Worm (Caenorhabditis elegans) whole organism, L4 larva: ENCODE data around the gene C17C3.3.

Experiments
- F37D6.2 ChIP-seq: sonication (generic microtip); optimal IDR thresholded peaks from 2 replicates; lab custom pipeline; 2016; ENCODE audit warnings: mild to moderate bottlenecking, missing genetic modification characterization, missing compliant biosample characterization
- F44E2.7 ChIP-seq: fragments of 200-800 bp; sonication (Bioruptor generic); IDR thresholded peaks from 2 replicates; pipeline ENCODE4 v2.1.2; 2022; ENCODE audit warnings: missing genetic modification characterization, missing compliant biosample characterization
- T20F7.1 ChIP-seq: fragments of 200-800 bp; sonication (Bioruptor generic); optimal IDR thresholded peaks from 2 replicates; lab custom pipeline; 2018; ENCODE audit warnings: mild to moderate bottlenecking, missing genetic modification characterization, missing compliant biosample characterization
- T26A8.4 ChIP-seq: fragments of 200-800 bp; sonication (Bioruptor generic); IDR thresholded peaks from 2 replicates; pipeline ENCODE4 v1.3.6; 2022; ENCODE audit warnings: missing genetic modification characterization, missing compliant biosample characterization
- Y105C5A.15 ChIP-seq: fragments of 200-800 bp; sonication (Bioruptor generic); IDR thresholded peaks from 2 replicates; pipeline ENCODE4 v1.3.6; 2022; ENCODE audit warnings: missing genetic modification characterization, missing compliant biosample characterization
- Y75B8A.6 ChIP-seq: fragments of 200-800 bp; sonication (Bioruptor generic); IDR thresholded peaks from 2 replicates; pipeline ENCODE4 v1.3.6; 2022; ENCODE audit warnings: missing genetic modification reagents, missing genetic modification characterization, missing compliant biosample characterization
- aha-1 ChIP-seq: fragments of 150-350 bp; peaks from one replicate; lab custom pipeline; 2014; ENCODE audit warnings: missing biosample characterization, missing genetic modification characterization
- ama-1 ChIP-seq: fragments of 150-350 bp; optimal IDR thresholded peaks from 2 replicates; lab custom pipeline; 2014; ENCODE audit warnings: inconsistent platforms, mixed read lengths
- attf-4 ChIP-seq: sonication (generic microtip); optimal IDR thresholded peaks from 3 replicates; lab custom pipeline; 2017; ENCODE audit warnings: missing biosample characterization, missing genetic modification characterization
- ceh-20 ChIP-seq: fragments of 200-800 bp; sonication (Bioruptor generic); IDR thresholded peaks from 2 replicates; pipeline ENCODE4 v1.3.6; 2022; ENCODE audit warnings: missing genetic modification reagents, missing genetic modification characterization, missing compliant biosample characterization
- ceh-28 ChIP-seq: fragments of 150-350 bp; optimal IDR thresholded peaks from 2 replicates; lab custom pipeline; 2014; ENCODE audit warnings: missing biosample characterization, missing genetic modification reagents, missing genetic modification characterization
- cey-2 ChIP-seq: sonication (generic microtip); optimal IDR thresholded peaks from 3 replicates; lab custom pipeline; 2017; ENCODE audit warnings: missing genetic modification characterization, mild to moderate bottlenecking, missing compliant biosample characterization, antibody characterized with exemption, borderline replicate concordance; ENCODE audit not compliant: insufficient read depth
- ctbp-1 ChIP-seq: fragments of 200-800 bp; sonication (Bioruptor generic); IDR thresholded peaks from 2 replicates; pipeline ENCODE4 v1.3.6; 2022; ENCODE audit warnings: missing genetic modification reagents, missing genetic modification characterization, missing compliant biosample characterization
- daf-12 ChIP-seq: fragments of 150-350 bp; optimal IDR thresholded peaks from 2 replicates; lab custom pipeline; 2014; ENCODE audit warnings: missing biosample characterization, missing genetic modification reagents, missing genetic modification characterization
- daf-16 ChIP-seq, 3 experiments: sonication (generic microtip); optimal IDR thresholded peaks; 2 replicates each; lab custom pipeline; 2016 to 2017; ENCODE audit warnings: missing genetic modification characterization in 3 of 3, missing genetic modification reagents in 3 of 3, mild to moderate bottlenecking in 2 of 3, missing compliant biosample characterization in 2 of 3, missing biosample characterization in 1 of 3, moderate library complexity in 1 of 3
- daf-19 ChIP-seq: fragments of 200-800 bp; sonication (Bioruptor generic); conservative IDR thresholded peaks from 2 replicates; pipeline ENCODE4 v1.3.6; 2022; ENCODE audit warnings: missing genetic modification characterization, missing compliant biosample characterization
- dmd-6 ChIP-seq: fragments of 200-800 bp; sonication (Bioruptor generic); IDR thresholded peaks from 2 replicates; pipeline ENCODE4 v1.3.6; 2022; ENCODE audit warnings: missing genetic modification reagents, missing genetic modification characterization, missing compliant biosample characterization
- dmd-8 ChIP-seq: fragments of 200-800 bp; sonication (Bioruptor generic); IDR thresholded peaks from 2 replicates; pipeline ENCODE4 v1.3.6; 2022; ENCODE audit warnings: missing genetic modification characterization, missing compliant biosample characterization
- dve-1 ChIP-seq: sonication (generic microtip); optimal IDR thresholded peaks from 2 replicates; lab custom pipeline; 2017; ENCODE audit warnings: antibody characterized with exemption, mild to moderate bottlenecking, missing genetic modification characterization, missing compliant biosample characterization; ENCODE audit not compliant: insufficient read depth
- gei-8 ChIP-seq: fragments of 200-800 bp; sonication (Bioruptor generic); optimal IDR thresholded peaks from 2 replicates; lab custom pipeline; 2018; ENCODE audit warnings: mild to moderate bottlenecking, missing genetic modification characterization, missing compliant biosample characterization
- hlh-11 ChIP-seq: fragments of 200-800 bp; sonication (Bioruptor generic); optimal IDR thresholded peaks from 2 replicates; lab custom pipeline; 2018; ENCODE audit warnings: mild to moderate bottlenecking, missing genetic modification characterization, missing compliant biosample characterization
- hlh-30 ChIP-seq: sonication (generic microtip); optimal IDR thresholded peaks from 2 replicates; lab custom pipeline; 2017; ENCODE audit warnings: antibody characterized with exemption, mild to moderate bottlenecking, missing genetic modification characterization, missing compliant biosample characterization; ENCODE audit not compliant: insufficient read depth
- lim-7 ChIP-seq: fragments of 200-800 bp; sonication (Bioruptor generic); IDR thresholded peaks from 2 replicates; pipeline ENCODE4 v1.3.6; 2022; ENCODE audit warnings: missing genetic modification characterization, missing compliant biosample characterization
- lin-13 ChIP-seq: fragments of 150-350 bp; optimal IDR thresholded peaks from 2 replicates; lab custom pipeline; 2014; ENCODE audit warnings: missing biosample characterization, missing genetic modification reagents, missing genetic modification characterization
- lin-38 ChIP-seq: fragments of 200-800 bp; sonication (Bioruptor generic); IDR thresholded peaks from 2 replicates; pipeline ENCODE4 v1.3.6; 2022; ENCODE audit warnings: missing genetic modification reagents, missing genetic modification characterization, missing compliant biosample characterization
- lir-3 ChIP-seq: sonication (generic microtip); optimal IDR thresholded peaks from 2 replicates; lab custom pipeline; 2016; ENCODE audit warnings: mild to moderate bottlenecking, missing genetic modification characterization, missing compliant biosample characterization
- lsy-2 ChIP-seq, 2 experiments: fragments of 150-350 bp in 1 of 2; sonication (generic microtip) in 1 of 2; optimal IDR thresholded peaks; 2 replicates each; lab custom pipeline; 2014 to 2017; ENCODE audit warnings: missing biosample characterization in 2 of 2, missing genetic modification characterization in 2 of 2
- mdt-29 ChIP-seq: fragments of 200-800 bp; sonication (Bioruptor generic); IDR thresholded peaks from 2 replicates; pipeline ENCODE4 v1.3.6; 2022; ENCODE audit warnings: missing genetic modification reagents, missing genetic modification characterization, missing compliant biosample characterization
- mep-1 ChIP-seq: fragments of 150-350 bp; sonication (generic microtip); optimal IDR thresholded peaks from 3 replicates; lab custom pipeline; 2014; ENCODE audit warnings: missing biosample characterization, missing genetic modification characterization
- mes-2 ChIP-seq: sonication (generic microtip); optimal IDR thresholded peaks from 2 replicates; lab custom pipeline; 2016; ENCODE audit warnings: missing genotype, mild to moderate bottlenecking, missing genetic modification characterization, missing compliant biosample characterization; ENCODE audit not compliant: poor library complexity, severe bottlenecking
- nhr-10 ChIP-seq: fragments of 150-350 bp; optimal IDR thresholded peaks from 2 replicates; lab custom pipeline; 2014; ENCODE audit warnings: missing biosample characterization, missing genetic modification characterization
- nhr-102 ChIP-seq: sonication (generic microtip); optimal IDR thresholded peaks from 2 replicates; lab custom pipeline; 2016; ENCODE audit warnings: mild to moderate bottlenecking, missing genetic modification characterization, moderate library complexity, missing compliant biosample characterization
- nhr-25 ChIP-seq: sonication (generic microtip); optimal IDR thresholded peaks from 2 replicates; lab custom pipeline; 2017; ENCODE audit warnings: missing genetic modification characterization, mild to moderate bottlenecking, missing compliant biosample characterization, antibody characterized with exemption, moderate library complexity, borderline replicate concordance; ENCODE audit not compliant: insufficient read depth
- nhr-41 ChIP-seq: fragments of 200-800 bp; sonication (Bioruptor generic); IDR thresholded peaks from 2 replicates; pipeline ENCODE4 v1.3.6; 2022; ENCODE audit warnings: missing genetic modification reagents, missing genetic modification characterization, missing compliant biosample characterization
- nhr-77 ChIP-seq: fragments of 150-350 bp; optimal IDR thresholded peaks from 2 replicates; lab custom pipeline; 2014; ENCODE audit warnings: missing biosample characterization, missing genetic modification characterization
- pha-4 ChIP-seq, 2 experiments: fragments of 150-350 bp in 1 of 2; fragments of 200-800 bp in 1 of 2; sonication (Bioruptor generic) in 1 of 2; IDR thresholded peaks in 1 of 2; optimal IDR thresholded peaks in 1 of 2; 2 replicates each; pipeline versions ENCODE4 v1.3.6 to Lab custom; 2014 to 2022; ENCODE audit warnings: missing genetic modification characterization in 2 of 2, missing genetic modification reagents in 2 of 2, missing biosample characterization in 1 of 2, missing compliant biosample characterization in 1 of 2
- set-16 ChIP-seq: fragments of 200-800 bp; sonication (Bioruptor generic); IDR thresholded peaks from 2 replicates; pipeline ENCODE4 v1.3.6; 2022; ENCODE audit warnings: missing genetic modification reagents, missing genetic modification characterization, missing compliant biosample characterization
- snpc-4 ChIP-seq: fragments of 150-350 bp; optimal IDR thresholded peaks from 2 replicates; lab custom pipeline; 2014; ENCODE audit warnings: missing biosample characterization, missing genetic modification characterization
- tra-1 ChIP-seq: fragments of 200-800 bp; sonication (Bioruptor generic); IDR thresholded peaks from 2 replicates; pipeline ENCODE4 v1.3.6; 2022; ENCODE audit warnings: missing genetic modification reagents, missing genetic modification characterization, missing compliant biosample characterization
- unc-130 ChIP-seq: sonication (generic microtip); optimal IDR thresholded peaks from 2 replicates; lab custom pipeline; 2016; ENCODE audit warnings: missing genetic modification reagents, missing genetic modification characterization, missing compliant biosample characterization
- unc-39 ChIP-seq: sonication (generic microtip); optimal IDR thresholded peaks from 2 replicates; lab custom pipeline; 2017; ENCODE audit warnings: missing biosample characterization, missing genetic modification characterization
- unc-62 ChIP-seq, 3 experiments: fragments of 150-350 bp in 1 of 3; sonication (generic microtip); optimal IDR thresholded peaks in 2 of 3; peaks in 1 of 3; 1 replicate in 1 of 3; 2 replicates in 2 of 3; lab custom pipeline; 2014 to 2017; ENCODE audit warnings: missing biosample characterization in 3 of 3, missing genetic modification characterization in 3 of 3, missing genetic modification reagents in 3 of 3, missing genotype in 1 of 3
- zfp-3 ChIP-seq: fragments of 200-800 bp; sonication (Bioruptor generic); conservative IDR thresholded peaks from 2 replicates; pipeline ENCODE4 v1.3.6; 2022; ENCODE audit warnings: missing genetic modification reagents, missing genetic modification characterization, missing compliant biosample characterization
- zip-2 ChIP-seq: fragments of 150-350 bp; optimal IDR thresholded peaks from 2 replicates; lab custom pipeline; 2014; ENCODE audit warnings: missing biosample characterization, missing genetic modification characterization

Gene C17C3.3

ce11 chrII:5572082-5572746 is 10.7 kb downstream of the C17C3.3 start (continued):
- TF ChIP-seq cey-2 (tag; lab: Kevin White, UChicago) (peak; percentile 71), ceh-20 (GFP tag; lab: Robert Waterston, UW) (peak; percentile 49; the same call in 1 of the 2 replicates), nhr-10 (tag; lab: Kevin White, UChicago) (peak; percentile 87), hlh-30 (tag; lab: Kevin White, UChicago) (peak; percentile 52), nhr-77 (no peak), lin-13 (GFP tag; lab: Kevin White, UChicago) (peak; percentile 7)

DNA sequence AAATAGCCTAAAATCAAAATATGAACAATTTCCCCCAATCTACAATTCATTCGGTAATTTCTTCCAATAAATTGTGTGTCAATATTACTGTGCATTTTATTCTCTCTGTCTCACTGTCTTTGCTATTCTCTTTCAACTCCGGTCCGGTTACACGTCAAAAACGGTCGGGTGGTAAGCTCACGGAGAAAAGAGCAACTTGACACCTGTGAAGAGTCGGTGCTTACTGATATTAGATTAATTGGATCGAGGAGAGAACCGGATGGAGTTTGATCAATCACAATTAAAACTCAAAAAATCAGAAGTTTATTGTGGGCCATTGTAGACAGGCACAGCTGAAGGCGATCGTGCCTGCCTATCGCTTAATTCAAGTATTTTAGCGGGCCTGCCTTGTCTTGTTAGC is 13.4 kb downstream of the C17C3.3 start:
- TF ChIP-seq Y105C5A.15 (0 out of 2 replicates have a peak, but pooled peaks have one; percentile 32), daf-12 (tag; lab: Kevin White, UChicago) (no peak), mes-2 (tag; lab: Kevin White, UChicago) (no peak), lim-7 (no peak), nhr-41 (GFP tag; lab: Robert Waterston, UW) (no peak), lsy-2 (tag; optimal IDR thresholded peaks at IDR 0.05; lab: Kevin White, UChicago) (peak in 1 of 2 experiments; percentile 30), T20F7.1 (GFP tag; lab: Kevin White, UChicago) (peak; percentile 2), nhr-102 (tag; lab: Kevin White, UChicago) (peak; percentile 64), lin-38 (peak; percentile 28), mdt-29 (GFP tag; lab: Robert Waterston, UW) (0 out of 2 replicates have a peak, but pooled peaks have one; percentile 7), unc-39 (tag; lab: Kevin White, UChicago) (no peak), mep-1 (peak; percentile 42), Y75B8A.6 (0 out of 2 replicates have a peak, but pooled peaks have one; percentile 24), dve-1 (tag; lab: Kevin White, UChicago) (peak; percentile 17), ctbp-1 (GFP tag; lab: Robert Waterston, UW) (0 out of 2 replicates have a peak, but pooled peaks have one; percentile 15), aha-1 (tag; lab: Kevin White, UChicago) (peak; percentile 56), dmd-6 (GFP tag; lab: Robert Waterston, UW) (peak; percentile 38), daf-16 (GFP tag; optimal IDR thresholded peaks at IDR 0.05; lab: Kevin White, UChicago) (peak in 1 of 2 experiments; percentile 24), daf-16 (tag; optimal IDR thresholded peaks at IDR 0.05; lab: Kevin White, UChicago) (no peak), daf-19 (GFP tag; lab: Robert Waterston, UW) (no peak), tra-1 (GFP tag; lab: Robert Waterston, UW) (peak; percentile 21; the same call in 1 of the 2 replicates), zip-2 (tag; lab: Kevin White, UChicago) (peak; percentile 3), T26A8.4 (GFP tag; lab: Robert Waterston, UW) (peak; percentile 60; the same call in 1 of the 2 replicates), zfp-3 (GFP tag; lab: Robert Waterston, UW) (peak; percentile 83; the same call in 1 of the 2 replicates)

DNA sequence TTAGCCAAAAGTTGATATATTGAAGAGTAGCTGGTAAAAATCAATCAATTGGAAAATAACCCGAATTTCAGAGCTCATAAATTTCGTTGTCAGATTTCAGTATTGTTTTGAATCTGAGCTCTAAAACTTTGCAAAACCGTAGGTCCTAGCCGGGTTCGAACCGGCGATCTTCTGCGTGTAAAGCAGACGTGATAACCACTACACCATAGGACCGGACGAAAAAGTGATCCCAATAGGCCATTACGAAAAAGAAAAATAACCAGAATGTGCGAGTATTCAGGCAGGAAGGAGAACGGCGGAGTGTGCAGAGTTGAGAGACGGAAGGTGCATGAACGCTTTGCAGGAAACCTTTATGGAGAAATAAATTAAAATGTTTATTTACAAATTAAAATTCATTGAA is 15.5 kb downstream of the C17C3.3 start:
- TF ChIP-seq ceh-20 (GFP tag; lab: Robert Waterston, UW) (peak; percentile 46; the same call in 1 of the 2 replicates), T26A8.4 (GFP tag; lab: Robert Waterston, UW) (peak; percentile 50; the same call in 1 of the 2 replicates), F37D6.2 (peak; percentile 17), attf-4 (tag; lab: Kevin White, UChicago) (no peak), ama-1 (lab: Kevin White, UChicago) (no peak), hlh-11 (tag; lab: Kevin White, UChicago) (peak; percentile 46), pha-4 (GFP tag; IDR thresholded peaks at IDR 0.05; lab: Robert Waterston, UW) (peak; percentile 73), pha-4 (tag; optimal IDR thresholded peaks at IDR 0.05; lab: Kevin White, UChicago) (no peak), snpc-4 (no peak), set-16 (GFP tag; lab: Robert Waterston, UW) (no peak), unc-62 (GFP tag; optimal IDR thresholded peaks at IDR 0.05 in 1 of 2; lab: Kevin White, UChicago) (peak in 1 of 2 experiments; percentile 81), unc-62 (tag; optimal IDR thresholded peaks at IDR 0.05; lab: Kevin White, UChicago) (no peak), lir-3 (tag; lab: Kevin White, UChicago) (no peak), unc-130 (GFP tag; lab: Kevin White, UChicago) (peak; percentile 51), ceh-28 (no peak), lsy-2 (tag; optimal IDR thresholded peaks at IDR 0.05; lab: Kevin White, UChicago) (no peak), nhr-25 (no peak), gei-8 (peak; percentile 4), dmd-8 (GFP tag; lab: Robert Waterston, UW) (0 out of 2 replicates have a peak, but pooled peaks have one; percentile 71), Y105C5A.15 (peak; percentile 83), F44E2.7 (0 out of 2 replicates have a peak, but pooled peaks have one; percentile 64)
